Worm (Caenorhabditis elegans) whole organism, L1 larva: ENCODE data around the gene Y43E12A.2.
A peak's percentile ranks its signal among the peaks of the same experiment; 100 is the strongest.

ENCODE experiments used
- aly-2 ChIP-seq: fragments of 150-350 bp; optimal IDR thresholded peaks from 2 replicates; lab custom pipeline; 2014; ENCODE audit warnings: missing biosample characterization, missing genetic modification characterization
- ama-1 ChIP-seq: fragments of 150-350 bp; optimal IDR thresholded peaks from 2 replicates; lab custom pipeline; 2014
- ceh-63 ChIP-seq: fragments of 200-800 bp; sonication (Bioruptor generic); optimal IDR thresholded peaks from 2 replicates; lab custom pipeline; 2018; ENCODE audit warnings: mild to moderate bottlenecking, missing genetic modification characterization, missing compliant biosample characterization
- elt-3 ChIP-seq, 6 experiments: fragments of 150-350 bp in 1 of 6; sonication (generic microtip); optimal IDR thresholded peaks; 2 replicates each; lab custom pipeline; 2017 to 2018; ENCODE audit warnings: missing biosample characterization in 6 of 6, missing genetic modification characterization in 6 of 6, inconsistent platforms in 1 of 6
- ets-5 ChIP-seq: fragments of 200-800 bp; sonication (Bioruptor generic); IDR thresholded peaks from 2 replicates; pipeline ENCODE4 v1.3.6; 2022; ENCODE audit warnings: missing genetic modification characterization, missing compliant biosample characterization
- fkh-10 ChIP-seq: sonication (generic microtip); optimal IDR thresholded peaks from 2 replicates; lab custom pipeline; 2017; ENCODE audit warnings: missing biosample characterization, missing genetic modification reagents, missing genetic modification characterization
- lin-13 ChIP-seq: fragments of 150-350 bp; optimal IDR thresholded peaks from 2 replicates; lab custom pipeline; 2014; ENCODE audit warnings: missing biosample characterization, missing genetic modification reagents, missing genetic modification characterization
- nhr-12 ChIP-seq: sonication (generic microtip); optimal IDR thresholded peaks from 2 replicates; lab custom pipeline; 2017; ENCODE audit warnings: missing biosample characterization, missing genetic modification characterization
- nhr-28 ChIP-seq: fragments of 150-350 bp; optimal IDR thresholded peaks from 2 replicates; lab custom pipeline; 2014; ENCODE audit warnings: missing biosample characterization, missing genetic modification characterization
- sptf-1 ChIP-seq: fragments of 150-350 bp; optimal IDR thresholded peaks from 2 replicates; lab custom pipeline; 2014; ENCODE audit warnings: missing biosample characterization, missing genetic modification characterization
- zag-1 ChIP-seq: fragments of 150-350 bp; optimal IDR thresholded peaks from 2 replicates; lab custom pipeline; 2014; ENCODE audit warnings: missing biosample characterization, missing genetic modification characterization
- zip-4 ChIP-seq: fragments of 200-800 bp; sonication (Bioruptor generic); optimal IDR thresholded peaks from 2 replicates; lab custom pipeline; 2018; ENCODE audit warnings: mild to moderate bottlenecking, missing genetic modification characterization, moderate library complexity, missing compliant biosample characterization

DNA sequence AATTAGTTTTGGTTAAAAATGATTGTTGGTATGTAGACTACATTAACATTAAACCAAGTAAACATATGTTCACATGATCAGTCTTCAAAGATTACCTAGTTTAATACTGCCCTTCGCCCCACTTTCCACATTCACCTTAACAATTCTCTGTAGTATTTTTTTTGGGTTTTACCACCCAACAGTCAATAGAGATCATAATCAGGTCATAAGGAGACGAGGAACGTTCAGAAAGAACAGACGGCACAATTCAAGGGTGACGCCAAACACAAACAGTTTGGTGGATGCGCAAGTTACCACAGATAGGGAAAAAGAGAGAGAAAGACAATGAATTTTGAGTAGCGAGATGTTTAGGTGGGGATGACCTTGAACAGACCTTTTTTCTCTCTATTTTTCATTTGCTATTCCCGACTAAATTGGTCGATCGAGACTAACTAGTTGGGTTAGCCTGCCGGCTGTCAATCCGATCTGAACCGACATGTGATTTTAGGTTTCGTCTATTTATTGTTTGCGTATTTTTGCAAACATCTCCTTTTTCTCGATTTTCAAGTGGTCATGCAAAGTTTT, 10.1 kb upstream of the Y43E12A.2 start:
- TF ChIP-seq ets-5 (GFP tag; lab: Robert Waterston, UW) = no peak
- TF ChIP-seq lin-13 = no peak
- no peak for TF ChIP-seq sptf-1 (tag; lab: Kevin White, UChicago)
- no peak for TF ChIP-seq zag-1 (tag; lab: Kevin White, UChicago)
- TF ChIP-seq elt-3 (tag; optimal IDR thresholded peaks at IDR 0.05; lab: Kevin White, UChicago) = peak in 5 of 6 experiments; percentile 14 to 73 (median 43)
- no peak for TF ChIP-seq aly-2 (tag; lab: Kevin White, UChicago)
- TF ChIP-seq nhr-28 (tag; lab: Kevin White, UChicago) = no peak
- no peak for TF ChIP-seq fkh-10
- TF ChIP-seq nhr-12 = no peak
- TF ChIP-seq ama-1 (lab: Kevin White, UChicago) = no peak
- no peak for TF ChIP-seq ceh-63 (GFP tag; lab: Kevin White, UChicago)
- no peak for TF ChIP-seq zip-4 (GFP tag; lab: Kevin White, UChicago)
